Worm (Caenorhabditis elegans) whole organism, young adult: ENCODE measurements around the gene wdr-31.

Source experiments
- F10E7.11 ChIP-seq: sonication (generic microtip); optimal IDR thresholded peaks from 2 replicates; lab custom pipeline; 2017; ENCODE audit warnings: mild to moderate bottlenecking, missing genetic modification characterization, moderate library complexity, missing compliant biosample characterization
- F22D6.2 ChIP-seq: sonication (generic microtip); optimal IDR thresholded peaks from 2 replicates; lab custom pipeline; 2016; ENCODE audit warnings: mild to moderate bottlenecking, missing genetic modification characterization, missing compliant biosample characterization
- F37B4.10 ChIP-seq: fragments of 200-800 bp; sonication (Bioruptor generic); IDR thresholded peaks from 2 replicates; pipeline ENCODE4 v1.3.6; 2022; ENCODE audit warnings: missing genetic modification characterization, missing compliant biosample characterization
- F57C9.4 ChIP-seq: sonication (generic microtip); optimal IDR thresholded peaks from 2 replicates; lab custom pipeline; 2017; ENCODE audit warnings: mild to moderate bottlenecking, missing genetic modification characterization, missing compliant biosample characterization
- T07F8.4 ChIP-seq: sonication (generic microtip); optimal IDR thresholded peaks from 2 replicates; lab custom pipeline; 2016; ENCODE audit warnings: mild to moderate bottlenecking, missing genetic modification characterization, moderate library complexity, missing compliant biosample characterization
- T26A5.8 ChIP-seq: sonication (generic microtip); optimal IDR thresholded peaks from 2 replicates; lab custom pipeline; 2016; ENCODE audit warnings: missing genetic modification characterization, missing compliant biosample characterization
- Y67H2A.10 ChIP-seq: fragments of 200-800 bp; sonication (Bioruptor generic); conservative IDR thresholded peaks from 2 replicates; pipeline ENCODE4 v1.3.6; 2022; ENCODE audit warnings: missing genetic modification reagents, missing genetic modification characterization, missing compliant biosample characterization
- ZK185.1 ChIP-seq: sonication (generic microtip); optimal IDR thresholded peaks from 2 replicates; lab custom pipeline; 2016; ENCODE audit warnings: mild to moderate bottlenecking, missing genetic modification characterization, missing compliant biosample characterization; ENCODE audit not compliant: poor library complexity, severe bottlenecking
- aptf-2 ChIP-seq: fragments of 200-800 bp; sonication (Bioruptor generic); conservative IDR thresholded peaks from 2 replicates; pipeline ENCODE4 v1.3.6; 2022; ENCODE audit warnings: missing genetic modification reagents, missing genetic modification characterization, missing compliant biosample characterization
- atf-7 ChIP-seq: sonication (generic microtip); optimal IDR thresholded peaks from 2 replicates; lab custom pipeline; 2017; ENCODE audit warnings: mild to moderate bottlenecking, missing genetic modification characterization, missing compliant biosample characterization
- bed-2 ChIP-seq: fragments of 200-800 bp; sonication (Bioruptor generic); IDR thresholded peaks from 2 replicates; pipeline ENCODE4 v1.3.6; 2022; ENCODE audit warnings: missing genetic modification reagents, missing genetic modification characterization, missing compliant biosample characterization
- ccch-3 ChIP-seq: fragments of 200-800 bp; sonication (Bioruptor generic); optimal IDR thresholded peaks from 2 replicates; lab custom pipeline; 2018; ENCODE audit warnings: mild to moderate bottlenecking, missing genetic modification characterization, missing compliant biosample characterization
- dpl-1 ChIP-seq: fragments of 150-350 bp; optimal IDR thresholded peaks from 2 replicates; lab custom pipeline; 2014; ENCODE audit warnings: missing biosample characterization, missing genetic modification reagents, missing genetic modification characterization
- efl-1 ChIP-seq: fragments of 150-350 bp; optimal IDR thresholded peaks from 2 replicates; lab custom pipeline; 2014; ENCODE audit warnings: missing biosample characterization, missing genetic modification reagents, missing genetic modification characterization
- egl-18 ChIP-seq: fragments of 200-800 bp; sonication (Bioruptor generic); IDR thresholded peaks from 2 replicates; pipeline ENCODE4 v1.3.6; 2022; ENCODE audit warnings: missing genetic modification reagents, missing genetic modification characterization, missing compliant biosample characterization
- egl-44 ChIP-seq: fragments of 200-800 bp; sonication (Bioruptor generic); IDR thresholded peaks from 2 replicates; pipeline ENCODE4 v1.3.6; 2022; ENCODE audit warnings: missing genetic modification reagents, missing genetic modification characterization, missing compliant biosample characterization
- egrh-3 ChIP-seq: fragments of 200-800 bp; sonication (Bioruptor generic); IDR thresholded peaks from 2 replicates; pipeline ENCODE4 v1.3.6; 2022; ENCODE audit warnings: missing genetic modification reagents, missing genetic modification characterization, missing compliant biosample characterization
- let-526 ChIP-seq: fragments of 200-800 bp; sonication (Bioruptor generic); IDR thresholded peaks from 2 replicates; pipeline ENCODE4 v1.3.6; 2022; ENCODE audit warnings: missing genetic modification reagents, missing genetic modification characterization, missing compliant biosample characterization
- let-607 ChIP-seq, 2 experiments: fragments of 200-800 bp in 1 of 2; sonication (Bioruptor generic) in 1 of 2; sonication (generic microtip) in 1 of 2; optimal IDR thresholded peaks; 2 replicates each; lab custom pipeline; 2016 to 2018; ENCODE audit warnings: mild to moderate bottlenecking in 2 of 2, missing compliant biosample characterization in 2 of 2, missing genetic modification characterization in 2 of 2, moderate library complexity in 2 of 2, missing genotype in 1 of 2
- lin-40 ChIP-seq: sonication (generic microtip); optimal IDR thresholded peaks from 2 replicates; lab custom pipeline; 2016; ENCODE audit warnings: missing genetic modification characterization, mild to moderate bottlenecking, missing compliant biosample characterization, missing genotype, missing genetic modification reagents
- lin-54 ChIP-seq: fragments of 200-800 bp; sonication (Bioruptor generic); optimal IDR thresholded peaks from 2 replicates; lab custom pipeline; 2018; ENCODE audit warnings: mild to moderate bottlenecking, missing genetic modification characterization, missing compliant biosample characterization
- lir-1 ChIP-seq: fragments of 200-800 bp; sonication (Bioruptor generic); conservative IDR thresholded peaks from 2 replicates; pipeline ENCODE4 v1.3.6; 2022; ENCODE audit warnings: missing genetic modification reagents, missing genetic modification characterization, missing compliant biosample characterization
- mcd-1 ChIP-seq: fragments of 200-800 bp; sonication (Bioruptor generic); IDR thresholded peaks from 2 replicates; pipeline ENCODE4 v1.3.6; 2022; ENCODE audit warnings: missing genetic modification reagents, missing genetic modification characterization, missing compliant biosample characterization
- mxl-1 ChIP-seq: sonication (generic microtip); optimal IDR thresholded peaks from 2 replicates; lab custom pipeline; 2016; ENCODE audit warnings: missing genetic modification characterization, missing compliant biosample characterization
- nhr-27 ChIP-seq: fragments of 200-800 bp; sonication (Bioruptor generic); optimal IDR thresholded peaks from 2 replicates; lab custom pipeline; 2018; ENCODE audit warnings: mild to moderate bottlenecking, missing genetic modification characterization, moderate library complexity, missing compliant biosample characterization
- nhr-90 ChIP-seq: sonication (generic microtip); optimal IDR thresholded peaks from 2 replicates; lab custom pipeline; 2016; ENCODE audit warnings: missing genotype, mild to moderate bottlenecking, missing genetic modification characterization, missing compliant biosample characterization
- pbrm-1 ChIP-seq: fragments of 200-800 bp; sonication (Bioruptor generic); IDR thresholded peaks from 2 replicates; pipeline ENCODE4 v1.3.6; 2022; ENCODE audit warnings: missing genetic modification reagents, missing genetic modification characterization, missing compliant biosample characterization
- rpc-1 ChIP-seq, 2 experiments: fragments of 150-350 bp in 1 of 2; sonication (generic microtip) in 1 of 2; optimal IDR thresholded peaks; 2 replicates each; lab custom pipeline; 2014 to 2018; ENCODE audit warnings: missing biosample characterization in 1 of 2, missing genetic modification characterization in 1 of 2, missing genetic modification reagents in 1 of 2, missing genotype in 1 of 2
- snpc-3.4 ChIP-seq: sonication (generic microtip); optimal IDR thresholded peaks from 2 replicates; lab custom pipeline; 2017; ENCODE audit warnings: missing genetic modification characterization, mild to moderate bottlenecking, missing compliant biosample characterization, antibody characterized with exemption, moderate library complexity, missing genotype, missing genetic modification reagents
- tbx-9 ChIP-seq: sonication (generic microtip); optimal IDR thresholded peaks from 2 replicates; lab custom pipeline; 2016; ENCODE audit warnings: borderline replicate concordance, missing genetic modification characterization, inconsistent platforms, missing compliant biosample characterization
- unc-130 ChIP-seq: sonication (generic microtip); optimal IDR thresholded peaks from 2 replicates; lab custom pipeline; 2016; ENCODE audit warnings: missing genetic modification reagents, missing genetic modification characterization, missing compliant biosample characterization
- zim-3 ChIP-seq: sonication (generic microtip); optimal IDR thresholded peaks from 2 replicates; lab custom pipeline; 2017; ENCODE audit warnings: mild to moderate bottlenecking, missing genetic modification characterization, moderate library complexity, missing compliant biosample characterization
- ztf-28 ChIP-seq: fragments of 200-800 bp; sonication (Bioruptor generic); IDR thresholded peaks from 2 replicates; pipeline ENCODE4 v1.3.6; 2022; ENCODE audit warnings: missing genetic modification reagents, missing genetic modification characterization, missing compliant biosample characterization

wdr-31 gene

ce11 chrII:2770788-2771187 lies 35.7 kb upstream of the wdr-31 start, which contains the start of gene fbxb-105:
Gene fbxb-105, minus strand, starts transcription at chrII:2770888.
- TF ChIP-seq mxl-1 (tag; lab: Kevin White, UChicago) (no peak), nhr-27 (tag; lab: Kevin White, UChicago) (no peak), F22D6.2 (tag; lab: Kevin White, UChicago) (no peak), T07F8.4 (no peak), F37B4.10 (GFP tag; lab: Robert Waterston, UW) (no peak), atf-7 (tag; lab: Kevin White, UChicago) (no peak), ZK185.1 (no peak), lin-54 (GFP tag; lab: Kevin White, UChicago) (no peak), let-526 (GFP tag; lab: Robert Waterston, UW) (no peak), ccch-3 (GFP tag; lab: Kevin White, UChicago) (no peak)

ce11 chrII:2769021-2769420 lies 33.9 kb upstream of the wdr-31 start, which contains the start of gene F08D12.7:
Gene F08D12.7, minus strand, starts transcription at chrII:2769121.
- no peak for TF ChIP-seq bed-2 (GFP tag; lab: Robert Waterston, UW)
- no peak for TF ChIP-seq dpl-1 (GFP tag; lab: Kevin White, UChicago)
- TF ChIP-seq T26A5.8 (tag; lab: Kevin White, UChicago) = no peak
- no peak for TF ChIP-seq aptf-2 (GFP tag; lab: Robert Waterston, UW)
- TF ChIP-seq rpc-1 (optimal IDR thresholded peaks at IDR 0.05; lab: Kevin White, UChicago) = no peak
- TF ChIP-seq rpc-1 (tag; optimal IDR thresholded peaks at IDR 0.05; lab: Kevin White, UChicago) = no peak

- TF ChIP-seq snpc-3.4 (tag; lab: Kevin White, UChicago) = no peak
Measured at ce11 chrII:2766331-2766730, 31.2 kb upstream of the wdr-31 start, which contains the start of gene F08D12.15. Gene F08D12.15, plus strand, starts transcription at chrII:2766631.

- TF ChIP-seq ztf-28 (GFP tag; lab: Robert Waterston, UW) = no peak
- no peak for TF ChIP-seq efl-1
- no peak for TF ChIP-seq F10E7.11 (tag; lab: Kevin White, UChicago)
- TF ChIP-seq Y67H2A.10 (GFP tag; lab: Robert Waterston, UW) = no peak
- no peak for TF ChIP-seq F57C9.4 (tag; lab: Kevin White, UChicago)
- TF ChIP-seq egl-44 (GFP tag; lab: Robert Waterston, UW) = no peak
- TF ChIP-seq tbx-9 (tag; lab: Kevin White, UChicago) = no peak
- no peak for TF ChIP-seq lir-1
- no peak for TF ChIP-seq pbrm-1
- no peak for TF ChIP-seq unc-130 (GFP tag; lab: Kevin White, UChicago)
- TF ChIP-seq mcd-1 (GFP tag; lab: Robert Waterston, UW) = no peak
- no peak for TF ChIP-seq nhr-27 (tag; lab: Kevin White, UChicago)
- no peak for TF ChIP-seq let-607 (tag; optimal IDR thresholded peaks at IDR 0.05; lab: Kevin White, UChicago)
- no peak for TF ChIP-seq zim-3 (tag; lab: Kevin White, UChicago)
- TF ChIP-seq egrh-3 (GFP tag; lab: Robert Waterston, UW) = no peak
- TF ChIP-seq nhr-90 (tag; lab: Kevin White, UChicago) = no peak
- no peak for TF ChIP-seq lin-40 (tag; lab: Kevin White, UChicago)
- no peak for TF ChIP-seq egl-18
Measured at ce11 chrII:2764664-2765063, 29.6 kb upstream of the wdr-31 start, which contains the start of gene fbxb-108. Gene fbxb-108, plus strand, starts transcription at chrII:2764964.
